Fruit fly (Drosophila melanogaster): ENCODE results near the gene Osi8.
A peak's percentile ranks its signal among the peaks of the same experiment; 100 is the strongest.

Osi8 gene

DNA sequence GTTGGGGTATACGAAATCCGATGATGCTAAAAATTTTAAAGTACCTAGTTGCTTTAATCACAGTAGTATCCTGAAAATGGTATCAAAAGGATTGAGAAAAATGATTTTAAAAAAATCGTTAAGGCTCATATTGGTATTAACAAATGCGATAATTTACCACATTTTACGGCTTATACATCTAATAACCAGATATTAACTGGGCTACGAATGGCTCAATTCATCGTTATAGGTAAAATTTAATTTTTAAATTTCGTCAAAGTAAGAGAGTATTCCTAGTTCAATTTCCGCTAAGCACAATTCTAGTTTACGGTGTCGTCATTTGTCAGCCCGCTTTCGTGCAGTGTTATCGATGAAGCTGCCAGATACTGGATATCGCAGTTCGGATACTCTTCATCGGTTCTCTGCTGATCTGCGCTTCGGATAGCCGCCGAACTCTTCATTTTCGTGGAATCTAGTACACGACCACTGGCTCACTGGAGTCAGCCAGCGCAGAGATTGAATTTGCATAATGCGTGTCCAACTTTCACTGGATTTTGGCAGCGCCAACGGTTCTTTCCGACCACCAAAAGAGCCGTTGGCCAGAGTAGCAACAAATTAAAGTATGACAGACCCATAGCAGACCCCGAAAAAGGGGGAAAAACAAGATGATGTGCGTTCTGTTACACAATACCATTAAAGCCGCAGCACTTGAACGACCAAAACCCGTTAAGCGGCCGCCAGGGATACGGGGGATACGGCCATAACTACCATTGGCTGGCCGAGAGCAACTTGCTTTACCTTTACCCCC lies 25.7 kb upstream of the Osi8 start (continued):
- TF ChIP-seq shn (GFP tag; optimal IDR thresholded peaks at IDR 0.05) (no peak), YL-1 (GFP tag; optimal IDR thresholded peaks at IDR 0.05) (no peak), sug (tag; optimal IDR thresholded peaks at IDR 0.05) (no peak), CG8388 (GFP tag; optimal IDR thresholded peaks at IDR 0.05) (peak; percentile 8), NFAT (GFP tag; IDR thresholded peaks at IDR 0.05) (no peak), CG17361 (GFP tag; IDR thresholded peaks at IDR 0.05) (peak; percentile 51; the same call in 1 of the 3 replicates), CG13123 (GFP tag; optimal IDR thresholded peaks at IDR 0.05) (no peak), Taf1 (GFP tag; IDR thresholded peaks at IDR 0.05) (no peak), CG7372 (GFP tag; IDR thresholded peaks at IDR 0.05) (no peak), CG11560 (tag; IDR thresholded peaks at IDR 0.05) (no peak), crc (GFP tag; optimal IDR thresholded peaks at IDR 0.05) (no peak), CG2875 (GFP tag; optimal IDR thresholded peaks at IDR 0.05) (peak; percentile 40), CG31441 (GFP tag; IDR thresholded peaks at IDR 0.05) (peak; percentile 62), CG18764 (GFP tag; optimal IDR thresholded peaks at IDR 0.05) (no peak), CG9437 (GFP tag; optimal IDR thresholded peaks at IDR 0.05) (peak; percentile 23), Dip2 (GFP tag; IDR thresholded peaks at IDR 0.05) (no peak), MTF-1 (GFP tag; optimal IDR thresholded peaks at IDR 0.05; ENCODE audit: borderline replicate concordance) (no peak), az2 (GFP tag; optimal IDR thresholded peaks at IDR 0.05) (peak; percentile 24), CG30403 (GFP tag; optimal IDR thresholded peaks at IDR 0.05) (peak; percentile 42), CG3065 (GFP tag; optimal IDR thresholded peaks at IDR 0.05) (no peak), CG4328 (GFP tag; optimal IDR thresholded peaks at IDR 0.05) (no peak), dan (GFP tag; IDR thresholded peaks at IDR 0.05) (no peak), C15 (GFP tag; IDR thresholded peaks at IDR 0.05) (no peak), ATbp (GFP tag; optimal IDR thresholded peaks at IDR 0.05) (peak; percentile 52), grau (tag; optimal IDR thresholded peaks at IDR 0.05) (peak; percentile 22), Deaf1 (tag; optimal IDR thresholded peaks at IDR 0.05) (no peak), Pdp1 (GFP tag; optimal IDR thresholded peaks at IDR 0.05) (no peak), chif (GFP tag; optimal IDR thresholded peaks at IDR 0.05) (peak in 1 of 2 experiments; percentile 5), CG14710 (tag; optimal IDR thresholded peaks at IDR 0.05) (peak; percentile 8), Ets65A (GFP tag) (peak; percentile 56), CG13624 (GFP tag; optimal IDR thresholded peaks at IDR 0.05) (no peak), CG1529 (GFP tag; optimal IDR thresholded peaks at IDR 0.05) (peak; percentile 37), otp (GFP tag; IDR thresholded peaks at IDR 0.05) (no peak), CG34422 (GFP tag; IDR thresholded peaks at IDR 0.05) (no peak), CG13424 (tag; optimal IDR thresholded peaks at IDR 0.05) (peak; percentile 15), fd96Cb (tag; optimal IDR thresholded peaks at IDR 0.05) (peak; percentile 31), Hr78 (GFP tag; optimal IDR thresholded peaks at IDR 0.05) (no peak), CG7556 (GFP tag; optimal IDR thresholded peaks at IDR 0.05) (peak; percentile 39), CG31388 (GFP tag; optimal IDR thresholded peaks at IDR 0.05) (no peak), Elba2 (GFP tag; optimal IDR thresholded peaks at IDR 0.05) (no peak), CG12071 (GFP tag; optimal IDR thresholded peaks at IDR 0.05) (no peak), CG6254 (GFP tag; optimal IDR thresholded peaks at IDR 0.05) (peak; percentile 14), bsh (GFP tag; optimal IDR thresholded peaks at IDR 0.05) (peak in 1 of 2 experiments; percentile 61), pfk (GFP tag; optimal IDR thresholded peaks at IDR 0.05) (no peak), CG3995 (GFP tag; optimal IDR thresholded peaks at IDR 0.05) (no peak), Ets97D (GFP tag; optimal IDR thresholded peaks at IDR 0.05) (no peak), Hmx (GFP tag; optimal IDR thresholded peaks at IDR 0.05) (no peak), pnt (GFP tag; optimal IDR thresholded peaks at IDR 0.05) (peak; percentile 26), wor (GFP tag; IDR thresholded peaks at IDR 0.05) (no peak), CG8924 (tag; optimal IDR thresholded peaks at IDR 0.05) (peak; percentile 15)
